Fruit fly (Drosophila melanogaster) whole organism, adult: ENCODE data around the gene CG13306.

Experiments used
- CG14711 ChIP-seq: fragments of 200-800 bp; sonication (Bioruptor generic); optimal IDR thresholded peaks from 2 replicates; lab custom pipeline; 2018; ENCODE audit warnings: missing biosample characterization, mild to moderate bottlenecking, missing genetic modification characterization, moderate library complexity
- CG1620 ChIP-seq: fragments of 200-800 bp; sonication (Bioruptor generic); optimal IDR thresholded peaks from 2 replicates; lab custom pipeline; 2016; ENCODE audit warnings: missing biosample characterization, missing genetic modification characterization
- CG33017 ChIP-seq: fragments of 200-800 bp; sonication (Bioruptor generic); optimal IDR thresholded peaks from 2 replicates; lab custom pipeline; 2018; ENCODE audit warnings: missing biosample characterization, mild to moderate bottlenecking, missing genetic modification characterization, moderate library complexity
- CG7045 ChIP-seq: fragments of 200-800 bp; sonication (Bioruptor generic); optimal IDR thresholded peaks from 2 replicates; lab custom pipeline; 2017; ENCODE audit warnings: missing biosample characterization, mild to moderate bottlenecking, missing genetic modification characterization
- CG7101 ChIP-seq: fragments of 200-800 bp; sonication (Bioruptor generic); optimal IDR thresholded peaks from 2 replicates; lab custom pipeline; 2018; ENCODE audit warnings: missing biosample characterization, mild to moderate bottlenecking, missing genetic modification characterization, moderate library complexity
- Clk ChIP-seq: fragments of 200-800 bp; sonication (Bioruptor generic); optimal IDR thresholded peaks from 2 replicates; lab custom pipeline; 2017; ENCODE audit warnings: missing biosample characterization, missing genetic modification characterization
- Crg-1 ChIP-seq: fragments of 200-800 bp; sonication (Bioruptor generic); optimal IDR thresholded peaks from 2 replicates; lab custom pipeline; 2016; ENCODE audit warnings: missing biosample characterization, missing genetic modification characterization
- Mnt ChIP-seq: fragments of 200-800 bp; sonication (Bioruptor generic); optimal IDR thresholded peaks from 2 replicates; lab custom pipeline; 2016; ENCODE audit warnings: missing biosample characterization, mild to moderate bottlenecking, missing genetic modification characterization
- cic ChIP-seq: fragments of 200-800 bp; sonication (Bioruptor generic); optimal IDR thresholded peaks from 2 replicates; lab custom pipeline; 2017; ENCODE audit warnings: missing biosample characterization, mild to moderate bottlenecking, missing genetic modification characterization, moderate library complexity
- kay ChIP-seq: fragments of 200-800 bp; sonication (Bioruptor generic); peaks from one replicate; lab custom pipeline; 2016; ENCODE audit warnings: missing biosample characterization, missing genetic modification characterization, borderline replicate concordance
- ovo ChIP-seq: fragments of 200-800 bp; sonication (Bioruptor generic); optimal IDR thresholded peaks from 2 replicates; lab custom pipeline; 2016; ENCODE audit warnings: missing biosample characterization, missing genetic modification characterization

DNA sequence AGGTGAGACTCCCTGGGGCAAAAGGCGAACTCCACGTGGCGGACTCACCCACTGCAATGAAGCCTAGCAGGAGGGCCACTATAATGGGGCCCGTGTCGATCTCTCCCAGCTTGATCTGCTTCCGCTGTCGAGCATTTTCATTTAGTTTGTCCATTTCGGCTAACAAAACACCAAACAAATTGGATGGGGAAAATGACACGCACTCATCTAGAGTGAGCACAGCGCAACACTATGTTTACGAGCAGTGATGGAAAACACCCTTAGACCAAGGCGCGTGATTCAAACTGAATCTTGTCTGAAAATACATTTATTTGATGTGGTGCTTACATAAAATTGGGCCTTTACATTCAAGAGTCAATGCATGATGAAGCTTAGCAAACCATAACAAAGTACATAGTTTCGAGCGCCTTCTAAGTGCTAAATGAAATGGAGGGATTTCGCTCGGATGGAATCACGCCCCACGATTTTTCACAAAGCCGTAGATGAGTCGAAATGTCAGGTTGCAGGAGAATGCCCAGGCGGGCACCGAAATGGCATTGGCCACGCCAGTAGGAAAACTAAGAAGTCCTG is 29.5 kb downstream of the CG13306 start, which contains the start of gene SrpRbeta:
- peak; percentile 29 for TF ChIP-seq cic (GFP tag; lab: Kevin White, UChicago)
- no peak for TF ChIP-seq ovo
- TF ChIP-seq Mnt: peak; percentile 80
- peak; percentile 31 for TF ChIP-seq CG33017 (tag; lab: Kevin White, UChicago)
- TF ChIP-seq CG7045 (GFP tag; lab: Kevin White, UChicago): peak; percentile 32
- TF ChIP-seq CG14711 (tag; lab: Kevin White, UChicago): peak; percentile 58
- peak; percentile 17 for TF ChIP-seq Clk
- no peak for TF ChIP-seq kay (GFP tag; lab: Kevin White, UChicago)
- no peak for TF ChIP-seq Crg-1 (GFP tag; lab: Kevin White, UChicago)
- no peak for TF ChIP-seq CG1620 (GFP tag; lab: Kevin White, UChicago)
- TF ChIP-seq CG7101: peak; percentile 74
